Worm (Caenorhabditis elegans) whole organism, L2 larva: ENCODE results near the gene srz-5.

ENCODE experiments used
- C34F6.9 ChIP-seq: fragments of 150-350 bp; optimal IDR thresholded peaks from 2 replicates; lab custom pipeline; 2014; ENCODE audit warnings: missing biosample characterization, missing genetic modification characterization
- F13H6.1 ChIP-seq: sonication (generic microtip); optimal IDR thresholded peaks from 2 replicates; lab custom pipeline; 2016; ENCODE audit warnings: missing genetic modification characterization, missing compliant biosample characterization
- Y55F3AM.14 ChIP-seq: fragments of 200-800 bp; sonication (Bioruptor generic); optimal IDR thresholded peaks from 2 replicates; lab custom pipeline; 2018; ENCODE audit warnings: mild to moderate bottlenecking, missing genetic modification characterization, missing compliant biosample characterization
- ZK546.5 ChIP-seq: sonication (generic microtip); optimal IDR thresholded peaks from 2 replicates; lab custom pipeline; 2017; ENCODE audit warnings: missing biosample characterization, missing genetic modification characterization
- aly-2 ChIP-seq: fragments of 150-350 bp; optimal IDR thresholded peaks from 2 replicates; lab custom pipeline; 2014; ENCODE audit warnings: missing biosample characterization, missing genetic modification characterization
- ama-1 ChIP-seq: fragments of 150-350 bp; optimal IDR thresholded peaks from 2 replicates; lab custom pipeline; 2018; ENCODE audit warnings: inconsistent platforms
- blmp-1 ChIP-seq: sonication (generic microtip); optimal IDR thresholded peaks from 2 replicates; lab custom pipeline; 2017; ENCODE audit warnings: missing genetic modification characterization, mild to moderate bottlenecking, missing compliant biosample characterization, antibody characterized with exemption, moderate library complexity; ENCODE audit not compliant: insufficient read depth
- ceh-16 ChIP-seq: fragments of 150-350 bp; optimal IDR thresholded peaks from 2 replicates; lab custom pipeline; 2014; ENCODE audit warnings: missing biosample characterization, missing genetic modification characterization
- ceh-82 ChIP-seq: fragments of 150-350 bp; optimal IDR thresholded peaks from 2 replicates; lab custom pipeline; 2014; ENCODE audit warnings: missing biosample characterization, missing genetic modification characterization
- dmd-4 ChIP-seq: sonication (generic microtip); optimal IDR thresholded peaks from 2 replicates; lab custom pipeline; 2017; ENCODE audit warnings: missing biosample characterization, missing genetic modification characterization
- egl-27 ChIP-seq: sonication (generic microtip); optimal IDR thresholded peaks from 3 replicates; lab custom pipeline; 2017; ENCODE audit warnings: missing biosample characterization, missing genetic modification reagents, missing genetic modification characterization
- elt-1 ChIP-seq: fragments of 150-350 bp; optimal IDR thresholded peaks from 2 replicates; lab custom pipeline; 2014; ENCODE audit warnings: missing biosample characterization, missing genetic modification characterization
- gmeb-1 ChIP-seq: fragments of 150-350 bp; optimal IDR thresholded peaks from 2 replicates; lab custom pipeline; 2014; ENCODE audit warnings: missing biosample characterization, missing genetic modification characterization
- lin-11 ChIP-seq: fragments of 150-350 bp; sonication (generic microtip); optimal IDR thresholded peaks from 2 replicates; lab custom pipeline; 2014; ENCODE audit warnings: missing biosample characterization, missing genetic modification characterization, inconsistent platforms, mixed read lengths
- lin-13 ChIP-seq: fragments of 150-350 bp; optimal IDR thresholded peaks from 2 replicates; lab custom pipeline; 2014; ENCODE audit warnings: missing biosample characterization, missing genetic modification reagents, missing genetic modification characterization
- lin-39 ChIP-seq: fragments of 150-350 bp; optimal IDR thresholded peaks from 2 replicates; lab custom pipeline; 2014; ENCODE audit warnings: missing biosample characterization, missing genetic modification reagents, missing genetic modification characterization
- lsy-2 ChIP-seq, 2 experiments: fragments of 150-350 bp in 1 of 2; sonication (generic microtip) in 1 of 2; optimal IDR thresholded peaks; 2 replicates each; lab custom pipeline; 2014 to 2017; ENCODE audit warnings: missing biosample characterization in 2 of 2, missing genetic modification characterization in 2 of 2
- mbf-1 ChIP-seq: sonication (generic microtip); optimal IDR thresholded peaks from 2 replicates; lab custom pipeline; 2017; ENCODE audit warnings: missing biosample characterization, missing genetic modification characterization
- mdl-1 ChIP-seq, 2 experiments: fragments of 150-350 bp in 1 of 2; sonication (generic microtip) in 1 of 2; optimal IDR thresholded peaks; 2 replicates each; lab custom pipeline; 2017; ENCODE audit warnings: missing biosample characterization in 2 of 2, missing genetic modification characterization in 2 of 2
- nhr-10 ChIP-seq: sonication (generic microtip); optimal IDR thresholded peaks from 2 replicates; lab custom pipeline; 2017; ENCODE audit warnings: missing biosample characterization, missing genetic modification characterization
- nhr-11 ChIP-seq: fragments of 150-350 bp; optimal IDR thresholded peaks from 2 replicates; lab custom pipeline; 2014; ENCODE audit warnings: missing biosample characterization, missing genetic modification characterization
- nhr-129 ChIP-seq: fragments of 150-350 bp; optimal IDR thresholded peaks from 2 replicates; lab custom pipeline; 2014; ENCODE audit warnings: missing biosample characterization, missing genetic modification characterization
- nhr-23 ChIP-seq: fragments of 150-350 bp; optimal IDR thresholded peaks from 2 replicates; lab custom pipeline; 2014; ENCODE audit warnings: missing biosample characterization, missing genetic modification reagents, missing genetic modification characterization
- nhr-237 ChIP-seq: fragments of 150-350 bp; optimal IDR thresholded peaks from 2 replicates; lab custom pipeline; 2014; ENCODE audit warnings: missing biosample characterization, missing genetic modification characterization
- nhr-25 ChIP-seq: fragments of 150-350 bp; sonication (generic microtip); optimal IDR thresholded peaks from 3 replicates; lab custom pipeline; 2014; ENCODE audit warnings: missing biosample characterization, missing genetic modification characterization
- nhr-6 ChIP-seq: fragments of 150-350 bp; optimal IDR thresholded peaks from 2 replicates; lab custom pipeline; 2014; ENCODE audit warnings: missing biosample characterization, missing genetic modification characterization
- nhr-77 ChIP-seq: fragments of 150-350 bp; optimal IDR thresholded peaks from 2 replicates; lab custom pipeline; 2014; ENCODE audit warnings: missing biosample characterization, missing genetic modification characterization
- peb-1 ChIP-seq: fragments of 150-350 bp; optimal IDR thresholded peaks from 2 replicates; lab custom pipeline; 2014; ENCODE audit warnings: missing biosample characterization, missing genetic modification characterization
- sem-4 ChIP-seq: fragments of 150-350 bp; optimal IDR thresholded peaks from 2 replicates; lab custom pipeline; 2014; ENCODE audit warnings: missing biosample characterization, missing genetic modification reagents, missing genetic modification characterization
- skn-1 ChIP-seq: sonication (generic microtip); optimal IDR thresholded peaks from 2 replicates; lab custom pipeline; 2017; ENCODE audit warnings: missing biosample characterization, missing genetic modification characterization
- sma-9 ChIP-seq, 2 experiments: fragments of 150-350 bp in 1 of 2; sonication (generic microtip) in 1 of 2; optimal IDR thresholded peaks; 2 replicates each; lab custom pipeline; 2014 to 2016; ENCODE audit warnings: missing genetic modification characterization in 2 of 2, mild to moderate bottlenecking in 1 of 2, missing biosample characterization in 1 of 2, missing compliant biosample characterization in 1 of 2, missing genetic modification reagents in 1 of 2, moderate library complexity in 1 of 2
- snpc-4 ChIP-seq: fragments of 150-350 bp; optimal IDR thresholded peaks from 2 replicates; lab custom pipeline; 2014; ENCODE audit warnings: missing biosample characterization, missing genetic modification characterization
- unc-39 ChIP-seq: fragments of 150-350 bp; optimal IDR thresholded peaks from 2 replicates; lab custom pipeline; 2014; ENCODE audit warnings: missing biosample characterization, missing genetic modification characterization
- unc-55 ChIP-seq: fragments of 150-350 bp; sonication (generic microtip); optimal IDR thresholded peaks from 3 replicates; lab custom pipeline; 2014; ENCODE audit warnings: missing biosample characterization, missing genetic modification reagents, missing genetic modification characterization
- unc-62 ChIP-seq: fragments of 150-350 bp; optimal IDR thresholded peaks from 2 replicates; lab custom pipeline; 2014; ENCODE audit warnings: missing biosample characterization, missing genetic modification reagents, missing genetic modification characterization
- zag-1 ChIP-seq: fragments of 150-350 bp; optimal IDR thresholded peaks from 2 replicates; lab custom pipeline; 2014; ENCODE audit warnings: missing biosample characterization, missing genetic modification characterization
- ztf-1 ChIP-seq: fragments of 200-800 bp; sonication (Bioruptor generic); conservative IDR thresholded peaks from 2 replicates; pipeline ENCODE4 v1.3.6; 2022; ENCODE audit warnings: missing genetic modification characterization, missing compliant biosample characterization
- ztf-11 ChIP-seq: sonication (generic microtip); optimal IDR thresholded peaks from 2 replicates; lab custom pipeline; 2017; ENCODE audit warnings: missing biosample characterization, missing genetic modification characterization
- ztf-4 ChIP-seq: fragments of 150-350 bp; optimal IDR thresholded peaks from 2 replicates; lab custom pipeline; 2014; ENCODE audit warnings: missing biosample characterization, missing genetic modification characterization

The srz-5 gene

DNA sequence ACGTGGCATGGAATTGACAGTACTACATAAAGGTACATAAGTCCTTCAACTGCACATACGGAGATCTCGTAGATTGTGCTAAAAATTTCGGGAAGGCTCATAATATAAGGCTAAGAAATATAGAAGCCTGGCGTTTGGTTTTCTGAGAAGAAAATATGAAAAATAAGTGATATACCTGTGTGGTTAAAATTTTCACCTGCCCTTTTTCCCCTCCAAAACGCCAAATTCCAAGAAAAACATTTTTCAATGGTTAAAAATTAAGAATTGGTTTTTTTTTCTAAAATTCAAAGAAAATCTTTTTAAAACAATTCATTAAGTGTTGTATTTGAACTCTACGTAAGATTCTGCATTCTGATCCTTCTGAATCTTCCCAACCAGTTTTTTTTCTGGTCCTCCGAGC lies at the start of gene srz-5:
Gene srz-5 (minus strand): TSS at position 101 of the 400 bp plus-strand sequence.
- TF ChIP-seq sem-4 (no peak), nhr-25 (tag; lab: Kevin White, UChicago) (no peak), mdl-1 (tag; optimal IDR thresholded peaks at IDR 0.05; lab: Kevin White, UChicago) (no peak), unc-39 (no peak), elt-1 (tag; lab: Kevin White, UChicago) (no peak), blmp-1 (no peak), zag-1 (no peak), snpc-4 (no peak), skn-1 (tag; lab: Kevin White, UChicago) (no peak), aly-2 (tag; lab: Kevin White, UChicago) (no peak), ztf-4 (no peak), peb-1 (tag; lab: Kevin White, UChicago) (no peak), nhr-77 (tag; lab: Kevin White, UChicago) (no peak), sma-9 (GFP tag; optimal IDR thresholded peaks at IDR 0.05; lab: Kevin White, UChicago) (no peak), sma-9 (tag; optimal IDR thresholded peaks at IDR 0.05; lab: Kevin White, UChicago) (no peak), ceh-82 (tag; lab: Kevin White, UChicago) (no peak), ZK546.5 (no peak), dmd-4 (tag; lab: Kevin White, UChicago) (no peak), unc-55 (GFP tag; lab: Kevin White, UChicago) (no peak), nhr-129 (tag; lab: Kevin White, UChicago) (no peak), unc-62 (GFP tag; lab: Kevin White, UChicago) (no peak)

DNA sequence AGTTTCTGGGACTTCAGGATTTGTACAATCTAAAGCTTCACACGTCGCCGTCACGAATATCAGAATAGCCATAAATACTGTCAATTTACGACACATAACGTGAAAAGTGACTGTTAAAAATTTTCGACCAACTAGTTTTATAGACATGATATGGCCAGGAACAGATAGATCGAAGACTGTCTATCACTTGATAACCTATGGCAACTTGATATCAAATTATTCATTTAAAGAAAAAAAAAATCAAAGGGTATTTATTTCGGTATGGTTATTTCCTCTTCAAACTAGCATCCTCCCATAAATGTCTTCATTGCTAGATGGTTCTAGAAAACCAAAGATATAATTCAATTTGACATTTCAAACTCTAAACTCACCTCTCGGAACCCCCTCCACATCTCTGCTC lies 47.9 kb upstream of the srz-5 start, which contains the start of gene W10G11.3:
Gene W10G11.3 (minus strand): TSS at position 101 of the 400 bp plus-strand sequence.
- no peak for TF ChIP-seq F13H6.1 (tag; lab: Kevin White, UChicago)
- no peak for TF ChIP-seq lin-39
- TF ChIP-seq C34F6.9 (tag; lab: Kevin White, UChicago), result no peak
- TF ChIP-seq elt-1 (tag; lab: Kevin White, UChicago), result no peak
- TF ChIP-seq nhr-11 (tag; lab: Kevin White, UChicago), result no peak
- no peak for TF ChIP-seq ceh-16 (tag; lab: Kevin White, UChicago)
- TF ChIP-seq nhr-23 (tag; lab: Kevin White, UChicago), result no peak
- no peak for TF ChIP-seq ama-1 (lab: Kevin White, UChicago)
- TF ChIP-seq zag-1, result no peak
- TF ChIP-seq gmeb-1, result no peak
- TF ChIP-seq mbf-1, result no peak
- no peak for TF ChIP-seq nhr-237 (tag; lab: Kevin White, UChicago)
- no peak for TF ChIP-seq unc-55 (GFP tag; lab: Kevin White, UChicago)
- TF ChIP-seq nhr-25 (tag; lab: Kevin White, UChicago), result no peak
- TF ChIP-seq nhr-129 (tag; lab: Kevin White, UChicago), result no peak
- TF ChIP-seq unc-62 (GFP tag; lab: Kevin White, UChicago), result no peak

DNA sequence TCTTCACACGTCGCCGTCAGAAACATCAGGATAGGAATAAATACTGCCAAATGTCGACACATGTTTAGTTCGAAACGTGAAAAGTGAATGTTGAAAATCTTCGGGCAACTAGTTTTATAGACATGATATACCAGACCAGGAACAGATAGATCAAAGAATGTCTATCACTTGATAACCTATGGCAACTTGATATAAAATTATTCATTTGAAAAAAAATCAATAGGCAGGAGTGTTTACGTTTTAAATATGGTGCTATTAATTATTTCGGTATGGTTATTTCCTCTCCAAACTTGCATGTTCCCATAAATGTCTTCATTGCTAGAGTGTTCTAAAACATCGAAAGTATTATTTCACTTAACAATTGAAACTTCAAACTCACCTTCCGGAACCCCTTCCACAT lies 47.0 kb upstream of the srz-5 start, which contains the start of gene W10G11.2:
Gene W10G11.2 (minus strand): TSS at position 101 of the 400 bp plus-strand sequence.
- TF ChIP-seq snpc-4, result no peak
- TF ChIP-seq sma-9 (GFP tag; optimal IDR thresholded peaks at IDR 0.05; lab: Kevin White, UChicago), result no peak
- no peak for TF ChIP-seq sma-9 (tag; optimal IDR thresholded peaks at IDR 0.05; lab: Kevin White, UChicago)
- no peak for TF ChIP-seq nhr-25 (tag; lab: Kevin White, UChicago)
- TF ChIP-seq nhr-6, result no peak
- no peak for TF ChIP-seq nhr-129 (tag; lab: Kevin White, UChicago)
- TF ChIP-seq C34F6.9 (tag; lab: Kevin White, UChicago), result no peak
- TF ChIP-seq lsy-2 (tag; optimal IDR thresholded peaks at IDR 0.05; lab: Kevin White, UChicago), result no peak
- TF ChIP-seq zag-1, result no peak
- TF ChIP-seq egl-27 (tag; lab: Kevin White, UChicago), result no peak
- TF ChIP-seq lin-11, result no peak
- no peak for TF ChIP-seq ama-1 (lab: Kevin White, UChicago)
- TF ChIP-seq Y55F3AM.14 (GFP tag; lab: Kevin White, UChicago), result no peak
- TF ChIP-seq nhr-77 (tag; lab: Kevin White, UChicago), result no peak
- TF ChIP-seq gmeb-1, result no peak
- TF ChIP-seq nhr-11 (tag; lab: Kevin White, UChicago), result no peak

DNA sequence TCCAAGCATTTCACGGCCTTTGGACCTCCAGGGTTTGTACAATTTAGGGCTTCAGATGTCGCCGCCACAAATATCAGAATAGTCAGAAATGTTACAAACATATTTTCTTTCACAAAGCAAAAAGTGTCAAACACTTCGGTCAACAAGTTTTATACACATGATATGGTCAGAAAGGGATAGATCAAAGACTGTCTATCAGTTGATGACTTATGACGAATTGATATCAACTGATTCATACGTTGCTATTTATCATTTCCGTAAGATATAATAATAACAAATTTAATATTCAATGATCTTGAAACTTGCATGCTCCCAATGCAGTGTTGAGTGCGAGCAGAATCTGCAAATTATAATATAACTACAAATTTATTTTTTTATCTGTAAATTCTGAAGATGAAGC lies 46.1 kb upstream of the srz-5 start, which contains the start of gene W10G11.1:
Gene W10G11.1 (minus strand): TSS at position 101 of the 400 bp plus-strand sequence.
- TF ChIP-seq C34F6.9 (tag; lab: Kevin White, UChicago) (no peak), nhr-77 (tag; lab: Kevin White, UChicago) (no peak), aly-2 (tag; lab: Kevin White, UChicago) (no peak), ztf-11 (tag; lab: Kevin White, UChicago) (no peak), nhr-10 (no peak), lin-13 (no peak), ztf-1 (GFP tag; lab: Robert Waterston, UW) (no peak)
- TF ChIP-seq, all 48 proteins: peak for 0
